Worm (Caenorhabditis elegans) whole organism, mixed stage, embryonic: Measurements from ENCODE around the gene asns-1.
"Not testable (repeated sequence)": the region's sequence is repeated elsewhere in the genome, so short reads cannot be mapped to it uniquely, and the experiment has no call there.

ENCODE experiments used
- M03D4.4 ChIP-seq: sonication (generic microtip); optimal IDR thresholded peaks from 2 replicates; lab custom pipeline; 2017; ENCODE audit warnings: mild to moderate bottlenecking, missing genetic modification characterization, missing compliant biosample characterization
- blmp-1 ChIP-seq: fragments of 150-350 bp; optimal IDR thresholded peaks from 2 replicates; lab custom pipeline; 2014; ENCODE audit warnings: missing biosample characterization, missing genetic modification characterization
- ceh-39 ChIP-seq: fragments of 150-350 bp; optimal IDR thresholded peaks from 2 replicates; lab custom pipeline; 2014; ENCODE audit warnings: missing biosample characterization, missing genetic modification characterization
- ceh-43 ChIP-seq: fragments of 200-800 bp; sonication (Bioruptor generic); optimal IDR thresholded peaks from 2 replicates; lab custom pipeline; 2018; ENCODE audit warnings: mild to moderate bottlenecking, missing genetic modification characterization, moderate library complexity, missing compliant biosample characterization
- ceh-83 ChIP-seq: fragments of 200-800 bp; sonication (Bioruptor generic); optimal IDR thresholded peaks from 2 replicates; lab custom pipeline; 2018; ENCODE audit warnings: mild to moderate bottlenecking, missing genetic modification characterization, missing compliant biosample characterization
- ces-1 ChIP-seq: fragments of 150-350 bp; optimal IDR thresholded peaks from 2 replicates; lab custom pipeline; 2014; ENCODE audit warnings: missing biosample characterization, missing genetic modification reagents, missing genetic modification characterization
- cnd-1 ChIP-seq: fragments of 200-800 bp; sonication (Bioruptor generic); optimal IDR thresholded peaks from 2 replicates; lab custom pipeline; 2018; ENCODE audit warnings: mild to moderate bottlenecking, missing genetic modification characterization, missing compliant biosample characterization
- elt-1 ChIP-seq: sonication (generic microtip); optimal IDR thresholded peaks from 2 replicates; lab custom pipeline; 2017; ENCODE audit warnings: missing genetic modification characterization, mild to moderate bottlenecking, missing compliant biosample characterization, antibody characterized with exemption, moderate library complexity, borderline replicate concordance; ENCODE audit not compliant: insufficient read depth
- lin-13 ChIP-seq: fragments of 150-350 bp; optimal IDR thresholded peaks from 2 replicates; lab custom pipeline; 2014; ENCODE audit warnings: missing biosample characterization, missing genetic modification characterization
- lin-32 ChIP-seq: fragments of 200-800 bp; sonication (Bioruptor generic); optimal IDR thresholded peaks from 2 replicates; lab custom pipeline; 2018; ENCODE audit warnings: mild to moderate bottlenecking, missing genetic modification characterization, missing compliant biosample characterization
- lsy-2 ChIP-seq: fragments of 150-350 bp; optimal IDR thresholded peaks from 2 replicates; lab custom pipeline; 2014; ENCODE audit warnings: missing biosample characterization, missing genetic modification characterization
- mep-1 ChIP-seq: fragments of 150-350 bp; optimal IDR thresholded peaks from 2 replicates; lab custom pipeline; 2017; ENCODE audit warnings: missing biosample characterization, missing genetic modification reagents, missing genetic modification characterization, inconsistent platforms
- mls-2 ChIP-seq: sonication (generic microtip); optimal IDR thresholded peaks from 2 replicates; lab custom pipeline; 2016; ENCODE audit warnings: mild to moderate bottlenecking, missing genetic modification characterization, moderate library complexity, missing compliant biosample characterization
- nhr-12 ChIP-seq: fragments of 150-350 bp; optimal IDR thresholded peaks from 2 replicates; lab custom pipeline; 2014; ENCODE audit warnings: missing biosample characterization, missing genetic modification characterization
- nhr-2 ChIP-seq: fragments of 150-350 bp; optimal IDR thresholded peaks from 2 replicates; lab custom pipeline; 2014; ENCODE audit warnings: missing biosample characterization, missing genetic modification characterization
- nhr-76 ChIP-seq: sonication (generic microtip); optimal IDR thresholded peaks from 2 replicates; lab custom pipeline; 2017; ENCODE audit warnings: missing biosample characterization, missing genetic modification characterization
- pha-4 ChIP-seq: fragments of 150-350 bp; optimal IDR thresholded peaks from 2 replicates; lab custom pipeline; 2018; ENCODE audit warnings: missing biosample characterization, missing genetic modification reagents, missing genetic modification characterization
- snpc-4 ChIP-seq: fragments of 150-350 bp; optimal IDR thresholded peaks from 2 replicates; lab custom pipeline; 2014; ENCODE audit warnings: missing biosample characterization, missing genetic modification characterization
- unc-120 ChIP-seq: sonication (generic microtip); optimal IDR thresholded peaks from 2 replicates; lab custom pipeline; 2017; ENCODE audit warnings: missing genetic modification characterization, missing compliant biosample characterization; ENCODE audit not compliant: poor library complexity, severe bottlenecking
- unc-39 ChIP-seq: fragments of 150-350 bp; optimal IDR thresholded peaks from 2 replicates; lab custom pipeline; 2014; ENCODE audit warnings: missing biosample characterization, missing genetic modification characterization
- unc-62 ChIP-seq: fragments of 150-350 bp; optimal IDR thresholded peaks from 2 replicates; lab custom pipeline; 2014; ENCODE audit warnings: missing biosample characterization, missing genetic modification reagents, missing genetic modification characterization
- zip-8 ChIP-seq: fragments of 150-350 bp; optimal IDR thresholded peaks from 2 replicates; lab custom pipeline; 2014; ENCODE audit warnings: missing biosample characterization, missing genetic modification characterization
- ztf-11 ChIP-seq: fragments of 150-350 bp; optimal IDR thresholded peaks from 2 replicates; lab custom pipeline; 2014; ENCODE audit warnings: missing biosample characterization, missing genetic modification characterization

The asns-1 gene

ce11 chrV:8518822-8519392 is 27.1 kb upstream of the asns-1 start, which contains the start of gene F45F2.10:
TSS of gene F45F2.10 (minus strand) at chrV:8518872.
- TF ChIP-seq pha-4 (no peak), nhr-2 (tag; lab: Kevin White, UChicago) (no peak), nhr-76 (tag; lab: Kevin White, UChicago) (no peak), ztf-11 (tag; lab: Kevin White, UChicago) (no peak), blmp-1 (no peak), snpc-4 (tag; lab: Kevin White, UChicago) (no peak), lin-13 (tag; lab: Kevin White, UChicago) (no peak), ces-1 (GFP tag; lab: Kevin White, UChicago) (no peak), ceh-43 (no peak), nhr-12 (tag; lab: Kevin White, UChicago) (no peak), ceh-39 (no peak), lsy-2 (tag; lab: Kevin White, UChicago) (no peak), ceh-83 (no peak), mep-1 (tag; lab: Kevin White, UChicago) (no peak), lin-32 (GFP tag; lab: Kevin White, UChicago) (no peak), unc-62 (GFP tag; lab: Kevin White, UChicago) (no peak)

ce11 chrV:8520846-8521553 is 25.0 kb upstream of the asns-1 start, which contains the start of the genes F45F2.11 and otpl-7:
TSS of gene F45F2.11 (minus strand) at chrV:8520896.
TSS of gene otpl-7 (plus strand) at chrV:8521503.
- TF ChIP-seq unc-39 (no peak), unc-120 (tag; lab: Kevin White, UChicago) (no peak), lin-32 (GFP tag; lab: Kevin White, UChicago) (no peak), elt-1 (tag; lab: Kevin White, UChicago) (no peak)

- TF ChIP-seq unc-62 (GFP tag; lab: Kevin White, UChicago) (no peak), ztf-11 (tag; lab: Kevin White, UChicago) (no peak), elt-1 (tag; lab: Kevin White, UChicago) (no peak), lsy-2 (tag; lab: Kevin White, UChicago) (no peak), mls-2 (tag; lab: Kevin White, UChicago) (no peak), M03D4.4 (tag; lab: Kevin White, UChicago) (no peak), unc-120 (tag; lab: Kevin White, UChicago) (no peak)
Measured at ce11 chrV:8525774-8526173, 20.2 kb upstream of the asns-1 start, which contains the start of gene otpl-6. TSS of gene otpl-6 (plus strand) at chrV:8526074.

- TF ChIP-seq elt-1 (tag; lab: Kevin White, UChicago): no peak
- TF ChIP-seq nhr-12 (tag; lab: Kevin White, UChicago): no peak
Measured at ce11 chrV:8529219-8529618, 16.8 kb upstream of the asns-1 start, which contains the start of gene otpl-5. TSS of gene otpl-5 (plus strand) at chrV:8529519.

- TF ChIP-seq lin-13, M03D4.4, unc-120 (tag; lab: Kevin White, UChicago): not testable (repeated sequence)
Measured at ce11 chrV:8533067-8533466, 12.9 kb upstream of the asns-1 start, which contains the start of the genes his-8 and his-7. TSS of gene his-8 (minus strand) at chrV:8533086. TSS of gene his-7 (plus strand) at chrV:8533379.

ce11 chrV:8533916-8534315 is 12.1 kb upstream of the asns-1 start:
- peak; percentile 70 for TF ChIP-seq zip-8 (tag; lab: Kevin White, UChicago)
- no peak for TF ChIP-seq ztf-11 (tag; lab: Kevin White, UChicago)

ce11 chrV:8534534-8535283 is 11.3 kb upstream of the asns-1 start, which contains the start of the genes his-6 and his-5:
TSS of gene his-6 (minus strand) at chrV:8534977.
TSS of gene his-5 (plus strand) at chrV:8535214.
- TF ChIP-seq mls-2 (tag; lab: Kevin White, UChicago): peak; percentile 13
- peak; percentile 64 for TF ChIP-seq cnd-1
- peak; percentile 1 for TF ChIP-seq pha-4
- TF ChIP-seq, all 35 proteins: peak for 3; not testable (repeated sequence) for 32
